Fruit fly (Drosophila melanogaster) whole organism, embryonic: ENCODE results near the gene Ptp10D.
A peak's percentile ranks its signal among the peaks of the same experiment; 100 is the strongest.

Source experiments
- Abd-B ChIP-seq: fragments of 200-800 bp; sonication (Bioruptor generic); optimal IDR thresholded peaks from 2 replicates; lab custom pipeline; 2018; ENCODE audit warnings: missing biosample characterization, mild to moderate bottlenecking, missing genetic modification characterization, moderate library complexity
- Ada2b ChIP-seq: fragments of 200-800 bp; sonication (Bioruptor generic); IDR thresholded peaks from 2 replicates; pipeline ENCODE4 v1.3.6; 2022; ENCODE audit warnings: missing biosample characterization, missing genetic modification characterization
- Atf3 ChIP-seq: fragments of 200-800 bp; sonication (Bioruptor generic); optimal IDR thresholded peaks from 3 replicates; lab custom pipeline; 2016; ENCODE audit warnings: missing biosample characterization, missing genetic modification characterization
- B-H1 ChIP-seq: fragments of 200-800 bp; sonication (Bioruptor generic); IDR thresholded peaks from 3 replicates; pipeline ENCODE4 v1.3.6; 2022; ENCODE audit warnings: missing biosample characterization, missing genetic modification characterization
- CG10147 ChIP-seq: fragments of 200-800 bp; sonication (Bioruptor generic); optimal IDR thresholded peaks from 2 replicates; lab custom pipeline; 2019; ENCODE audit warnings: missing biosample characterization, mild to moderate bottlenecking, missing genetic modification characterization, moderate library complexity
- CG11398 ChIP-seq: fragments of 200-800 bp; sonication (Bioruptor generic); optimal IDR thresholded peaks from 2 replicates; lab custom pipeline; 2016; ENCODE audit warnings: missing biosample characterization, missing genetic modification characterization
- CG1233 ChIP-seq: fragments of 200-800 bp; sonication (Bioruptor generic); optimal IDR thresholded peaks from 4 replicates; lab custom pipeline; 2018; ENCODE audit warnings: missing biosample characterization, mild to moderate bottlenecking, missing genetic modification characterization
- CG14667 ChIP-seq: fragments of 200-800 bp; sonication (Bioruptor generic); IDR thresholded peaks from 2 replicates; pipeline ENCODE4 v1.3.6; 2022; ENCODE audit warnings: missing biosample characterization, missing genetic modification characterization
- CG15696 ChIP-seq: fragments of 200-800 bp; sonication (Bioruptor generic); optimal IDR thresholded peaks from 2 replicates; lab custom pipeline; 2019; ENCODE audit warnings: missing biosample characterization, mild to moderate bottlenecking, missing genetic modification characterization, moderate library complexity
- CG17802 ChIP-seq: fragments of 200-800 bp; sonication (Bioruptor generic); optimal IDR thresholded peaks from 2 replicates; lab custom pipeline; 2018; ENCODE audit warnings: missing biosample characterization, mild to moderate bottlenecking, missing genetic modification characterization, moderate library complexity
- CG18011 ChIP-seq: fragments of 200-800 bp; sonication (Bioruptor generic); optimal IDR thresholded peaks from 2 replicates; lab custom pipeline; 2017; ENCODE audit warnings: missing biosample characterization, missing genetic modification characterization, mild to moderate bottlenecking, moderate library complexity, missing genotype
- CG18262 ChIP-seq: fragments of 200-800 bp; optimal IDR thresholded peaks from 3 replicates; lab custom pipeline; 2019; ENCODE audit warnings: missing biosample characterization, mild to moderate bottlenecking, missing genetic modification characterization, moderate library complexity
- CG3065 ChIP-seq: fragments of 200-800 bp; sonication (Bioruptor generic); optimal IDR thresholded peaks from 2 replicates; lab custom pipeline; 2016; ENCODE audit warnings: missing biosample characterization, missing genetic modification characterization
- CG32532 ChIP-seq: fragments of 200-800 bp; sonication (Bioruptor generic); IDR thresholded peaks from 2 replicates; pipeline ENCODE4 v1.3.6; 2022; ENCODE audit warnings: missing biosample characterization, missing genetic modification characterization
- CG33213 ChIP-seq: fragments of 200-800 bp; sonication (Bioruptor generic); optimal IDR thresholded peaks from 3 replicates; lab custom pipeline; 2016; ENCODE audit warnings: missing biosample characterization, missing genetic modification characterization
- CG3407 ChIP-seq: fragments of 200-800 bp; sonication (Bioruptor generic); optimal IDR thresholded peaks from 2 replicates; lab custom pipeline; 2018; ENCODE audit warnings: missing biosample characterization, mild to moderate bottlenecking, missing genetic modification characterization
- CG3995 ChIP-seq: fragments of 200-800 bp; sonication (Bioruptor generic); optimal IDR thresholded peaks from 3 replicates; lab custom pipeline; 2016; ENCODE audit warnings: missing biosample characterization, missing genetic modification characterization
- CG5953 ChIP-seq: fragments of 200-800 bp; sonication (Bioruptor generic); IDR thresholded peaks from 2 replicates; pipeline ENCODE4 v1.3.6; 2022; ENCODE audit warnings: missing biosample characterization, missing genetic modification characterization
- CG6683 ChIP-seq: fragments of 200-800 bp; sonication (Bioruptor generic); optimal IDR thresholded peaks from 2 replicates; lab custom pipeline; 2017; ENCODE audit warnings: missing biosample characterization, mild to moderate bottlenecking, missing genetic modification characterization, missing genetic modification reagents
- CG6689 ChIP-seq: fragments of 200-800 bp; sonication (Bioruptor generic); IDR thresholded peaks from 2 replicates; pipeline ENCODE4 v1.3.6; 2022; ENCODE audit warnings: missing biosample characterization, missing genetic modification characterization
- CG8089 ChIP-seq: fragments of 200-800 bp; sonication (Bioruptor generic); optimal IDR thresholded peaks from 3 replicates; lab custom pipeline; 2016; ENCODE audit warnings: missing biosample characterization, missing genetic modification characterization
- CG8290 ChIP-seq, 3 experiments: fragments of 200-800 bp; sonication (Bioruptor generic); optimal IDR thresholded peaks; 2 replicates each; lab custom pipeline; 2016 to 2019; ENCODE audit warnings: missing biosample characterization in 3 of 3, missing genetic modification characterization in 3 of 3, mild to moderate bottlenecking in 2 of 3, moderate library complexity in 1 of 3
- CG9727 ChIP-seq: fragments of 200-800 bp; sonication (Bioruptor generic); optimal IDR thresholded peaks from 3 replicates; lab custom pipeline; 2017; ENCODE audit warnings: missing biosample characterization, mild to moderate bottlenecking, missing genetic modification characterization
- CG9876 ChIP-seq: fragments of 200-800 bp; sonication (Bioruptor generic); optimal IDR thresholded peaks from 2 replicates; lab custom pipeline; 2016; ENCODE audit warnings: missing biosample characterization, missing genetic modification characterization
- D19A ChIP-seq: fragments of 200-800 bp; optimal IDR thresholded peaks from 3 replicates; lab custom pipeline; 2019; ENCODE audit warnings: missing biosample characterization, mild to moderate bottlenecking, missing genetic modification characterization, moderate library complexity
- D19B ChIP-seq: fragments of 200-800 bp; sonication (Bioruptor generic); optimal IDR thresholded peaks from 2 replicates; lab custom pipeline; 2017; ENCODE audit warnings: missing biosample characterization, mild to moderate bottlenecking, missing genetic modification characterization
- Deaf1 ChIP-seq: fragments of 200-800 bp; optimal IDR thresholded peaks from 3 replicates; lab custom pipeline; 2019; ENCODE audit warnings: missing biosample characterization, mild to moderate bottlenecking, missing genetic modification characterization, moderate library complexity
- Hmx ChIP-seq: fragments of 200-800 bp; sonication (Bioruptor generic); optimal IDR thresholded peaks from 2 replicates; lab custom pipeline; 2016; ENCODE audit warnings: missing biosample characterization, missing genetic modification characterization
- Max ChIP-seq: fragments of 200-800 bp; sonication (Bioruptor generic); optimal IDR thresholded peaks from 2 replicates; lab custom pipeline; 2016; ENCODE audit warnings: missing biosample characterization, mild to moderate bottlenecking, missing genetic modification characterization
- Nf-YC ChIP-seq: fragments of 200-800 bp; optimal IDR thresholded peaks from 3 replicates; lab custom pipeline; 2019; ENCODE audit warnings: missing biosample characterization, mild to moderate bottlenecking, missing genetic modification characterization, moderate library complexity
- Oaz ChIP-seq: fragments of 200-800 bp; sonication (Bioruptor generic); IDR thresholded peaks from 2 replicates; pipeline ENCODE4 v1.3.6; 2022; ENCODE audit warnings: missing biosample characterization, missing genetic modification characterization
- Ravus ChIP-seq: fragments of 200-800 bp; sonication (Bioruptor generic); IDR thresholded peaks from 2 replicates; pipeline ENCODE4 v1.3.6; 2022; ENCODE audit warnings: missing biosample characterization, missing genetic modification characterization
- Side ChIP-seq: fragments of 200-800 bp; sonication (Bioruptor generic); optimal IDR thresholded peaks from 2 replicates; lab custom pipeline; 2016; ENCODE audit warnings: missing biosample characterization, missing genetic modification characterization
- Sox100B ChIP-seq: fragments of 200-800 bp; sonication (Bioruptor generic); optimal IDR thresholded peaks from 3 replicates; lab custom pipeline; 2018; ENCODE audit warnings: missing biosample characterization, mild to moderate bottlenecking, missing genetic modification characterization
- TFAM ChIP-seq: fragments of 200-800 bp; sonication (Bioruptor generic); optimal IDR thresholded peaks from 2 replicates; lab custom pipeline; 2017; ENCODE audit warnings: missing biosample characterization, missing genetic modification characterization, inconsistent platforms
- Xrp1 ChIP-seq: fragments of 200-800 bp; sonication (Bioruptor generic); IDR thresholded peaks from 2 replicates; pipeline ENCODE4 v1.3.6; 2022; ENCODE audit warnings: missing biosample characterization, missing genetic modification characterization
- ap ChIP-seq: fragments of 200-800 bp; sonication (Bioruptor generic); IDR thresholded peaks from 2 replicates; pipeline ENCODE4 v1.3.6; 2022; ENCODE audit warnings: missing biosample characterization, missing genetic modification characterization
- ara ChIP-seq: fragments of 200-800 bp; sonication (Bioruptor generic); IDR thresholded peaks from 2 replicates; pipeline ENCODE4 v1.3.6; 2022; ENCODE audit warnings: missing biosample characterization, missing genetic modification characterization
- cg ChIP-seq: fragments of 200-800 bp; sonication (Bioruptor generic); optimal IDR thresholded peaks from 3 replicates; lab custom pipeline; 2019; ENCODE audit warnings: missing biosample characterization, mild to moderate bottlenecking, missing genetic modification characterization, moderate library complexity
- chm ChIP-seq: fragments of 200-800 bp; sonication (Bioruptor generic); IDR thresholded peaks from 2 replicates; pipeline ENCODE4 v1.3.6; 2022; ENCODE audit warnings: missing biosample characterization, missing genetic modification characterization
- corto ChIP-seq: fragments of 200-800 bp; sonication (Bioruptor generic); optimal IDR thresholded peaks from 2 replicates; lab custom pipeline; 2016; ENCODE audit warnings: missing biosample characterization, mild to moderate bottlenecking, missing genetic modification characterization, moderate library complexity
- crol ChIP-seq: fragments of 200-800 bp; sonication (Bioruptor generic); IDR thresholded peaks from 2 replicates; pipeline ENCODE4 v1.3.6; 2022; ENCODE audit warnings: missing biosample characterization, missing genetic modification characterization
- fu2 ChIP-seq: fragments of 200-800 bp; sonication (Bioruptor generic); optimal IDR thresholded peaks from 2 replicates; lab custom pipeline; 2016; ENCODE audit warnings: missing biosample characterization, missing genetic modification characterization
- gcm2 ChIP-seq: fragments of 200-800 bp; sonication (Bioruptor generic); optimal IDR thresholded peaks from 2 replicates; lab custom pipeline; 2016; ENCODE audit warnings: missing biosample characterization, missing genetic modification characterization
- gro ChIP-seq: fragments of 200-800 bp; sonication (Bioruptor generic); optimal IDR thresholded peaks from 2 replicates; lab custom pipeline; 2016; ENCODE audit warnings: missing biosample characterization, missing genetic modification characterization
- kni ChIP-seq: fragments of 200-800 bp; sonication (Bioruptor generic); optimal IDR thresholded peaks from 3 replicates; lab custom pipeline; 2017; ENCODE audit warnings: mild to moderate bottlenecking, missing biosample characterization, missing genetic modification reagents, missing genetic modification characterization
- lilli ChIP-seq: fragments of 200-800 bp; sonication (Bioruptor generic); optimal IDR thresholded peaks from 3 replicates; lab custom pipeline; 2016; ENCODE audit warnings: missing biosample characterization, missing genetic modification characterization
- org-1 ChIP-seq: fragments of 200-800 bp; sonication (Bioruptor generic); optimal IDR thresholded peaks from 2 replicates; lab custom pipeline; 2017; ENCODE audit warnings: missing biosample characterization, missing genetic modification characterization
- pb ChIP-seq: fragments of 200-800 bp; sonication (Bioruptor generic); optimal IDR thresholded peaks from 3 replicates; lab custom pipeline; 2016; ENCODE audit warnings: missing biosample characterization, missing genetic modification characterization
- pfk ChIP-seq: fragments of 200-800 bp; sonication (Bioruptor generic); optimal IDR thresholded peaks from 2 replicates; lab custom pipeline; 2018; ENCODE audit warnings: missing biosample characterization, mild to moderate bottlenecking, missing genetic modification characterization, moderate library complexity
- zfh2 ChIP-seq: fragments of 200-800 bp; sonication (Bioruptor generic); optimal IDR thresholded peaks from 2 replicates; lab custom pipeline; 2016; ENCODE audit warnings: missing biosample characterization, missing genetic modification characterization

Gene Ptp10D

dm6 chrX:11713808-11714528 is 92.2 kb downstream of the Ptp10D start (continued):
- peak; percentile 9 for TF ChIP-seq CG10147
- no peak for TF ChIP-seq CG17802 (tag; lab: Kevin White, UChicago)
- 0 out of 2 replicates have a peak, but pooled peaks have one; percentile 24 for TF ChIP-seq CG32532 (GFP tag; lab: Robert Waterston, UW)
- TF ChIP-seq CG18262 (tag; lab: Kevin White, UChicago), result no peak
- TF ChIP-seq zfh2 (GFP tag; lab: Kevin White, UChicago), result no peak
- no peak for TF ChIP-seq gro (GFP tag; lab: Kevin White, UChicago)
- no peak for TF ChIP-seq pb (GFP tag; lab: Kevin White, UChicago)
- TF ChIP-seq Sox100B (GFP tag; lab: Kevin White, UChicago), result no peak
- TF ChIP-seq D19B (GFP tag; lab: Kevin White, UChicago), result no peak
- TF ChIP-seq TFAM, result no peak
- no peak for TF ChIP-seq Ada2b
- TF ChIP-seq B-H1 (GFP tag; lab: Robert Waterston, UW), result no peak
- TF ChIP-seq CG33213 (GFP tag; lab: Kevin White, UChicago), result no peak
- no peak for TF ChIP-seq CG18011 (GFP tag; lab: Kevin White, UChicago)
- TF ChIP-seq Deaf1 (tag; lab: Kevin White, UChicago), result peak; percentile 45
- no peak for TF ChIP-seq Atf3 (GFP tag; lab: Kevin White, UChicago)
- TF ChIP-seq Max (GFP tag; lab: Kevin White, UChicago), result no peak
- peak; percentile 99 for TF ChIP-seq cg (GFP tag; lab: Kevin White, UChicago)
- TF ChIP-seq CG1233 (GFP tag; lab: Kevin White, UChicago), result no peak
- no peak for TF ChIP-seq CG15696 (tag; lab: Kevin White, UChicago)
- TF ChIP-seq Abd-B (GFP tag; lab: Kevin White, UChicago), result no peak
- no peak for TF ChIP-seq CG3995 (GFP tag; lab: Kevin White, UChicago)
- TF ChIP-seq Nf-YC (tag; lab: Kevin White, UChicago), result peak; percentile 6
- no peak for TF ChIP-seq CG9876
- TF ChIP-seq CG8089 (GFP tag; lab: Kevin White, UChicago), result no peak
- TF ChIP-seq ara (GFP tag; lab: Robert Waterston, UW), result no peak
- no peak for TF ChIP-seq gcm2 (GFP tag; lab: Kevin White, UChicago)
- no peak for TF ChIP-seq org-1 (GFP tag; lab: Kevin White, UChicago)
- TF ChIP-seq Ravus (GFP tag; lab: Robert Waterston, UW), result no peak
- TF ChIP-seq D19A (tag; lab: Kevin White, UChicago), result no peak
- no peak for TF ChIP-seq fu2 (GFP tag; lab: Kevin White, UChicago)
- no peak for TF ChIP-seq CG11398 (GFP tag; lab: Kevin White, UChicago)
- TF ChIP-seq CG6689 (GFP tag; lab: Robert Waterston, UW), result no peak
- peak; percentile 13; the same call in 1 of the 2 replicates for TF ChIP-seq chm (GFP tag; lab: Robert Waterston, UW)
- TF ChIP-seq crol (GFP tag; lab: Robert Waterston, UW), result peak; percentile 92
- peak; percentile 18 for TF ChIP-seq kni (GFP tag; lab: Kevin White, UChicago)
- no peak for TF ChIP-seq CG3065 (GFP tag; lab: Kevin White, UChicago)
- TF ChIP-seq CG8290 (GFP tag; optimal IDR thresholded peaks at IDR 0.05; lab: Kevin White, UChicago), result no peak
- no peak for TF ChIP-seq CG8290 (tag; optimal IDR thresholded peaks at IDR 0.05; lab: Kevin White, UChicago)
- TF ChIP-seq CG3407 (GFP tag; lab: Kevin White, UChicago), result no peak
- TF ChIP-seq ap, result no peak
- TF ChIP-seq CG6683 (GFP tag; lab: Kevin White, UChicago), result no peak
- TF ChIP-seq Oaz (GFP tag; lab: Robert Waterston, UW), result no peak
- no peak for TF ChIP-seq pfk (GFP tag; lab: Kevin White, UChicago)
- no peak for TF ChIP-seq Xrp1 (GFP tag; lab: Robert Waterston, UW)
- TF ChIP-seq CG14667 (GFP tag; lab: Robert Waterston, UW), result no peak
- no peak for TF ChIP-seq lilli
- TF ChIP-seq Side (GFP tag; lab: Kevin White, UChicago), result no peak
- no peak for TF ChIP-seq CG9727
- TF ChIP-seq Hmx (GFP tag; lab: Kevin White, UChicago), result no peak
- no peak for TF ChIP-seq corto (GFP tag; lab: Kevin White, UChicago)
- TF ChIP-seq CG5953 (GFP tag; lab: Robert Waterston, UW), result no peak
